Worm (Caenorhabditis elegans) whole organism, early embryonic: ENCODE measurements around the gene srw-40.

ENCODE experiments used
- B0310.2 ChIP-seq: sonication (generic microtip); optimal IDR thresholded peaks from 2 replicates; lab custom pipeline; 2016; ENCODE audit warnings: mild to moderate bottlenecking, missing genetic modification characterization, missing compliant biosample characterization
- F13C5.2 ChIP-seq: sonication (generic microtip); optimal IDR thresholded peaks from 2 replicates; lab custom pipeline; 2017; ENCODE audit warnings: mild to moderate bottlenecking, missing genetic modification characterization, inconsistent platforms, missing compliant biosample characterization
- aly-1 ChIP-seq: sonication (generic microtip); optimal IDR thresholded peaks from 2 replicates; lab custom pipeline; 2016; ENCODE audit warnings: missing genetic modification characterization, missing compliant biosample characterization
- ama-1 ChIP-seq: fragments of 150-350 bp; optimal IDR thresholded peaks from 2 replicates; lab custom pipeline; 2014
- ceh-13 ChIP-seq: fragments of 200-800 bp; sonication (Bioruptor generic); optimal IDR thresholded peaks from 2 replicates; lab custom pipeline; 2018; ENCODE audit warnings: mild to moderate bottlenecking, missing genetic modification characterization, missing compliant biosample characterization
- ceh-36 ChIP-seq: sonication (generic microtip); optimal IDR thresholded peaks from 2 replicates; lab custom pipeline; 2016; ENCODE audit warnings: missing genetic modification characterization, inconsistent platforms, missing compliant biosample characterization
- ets-7 ChIP-seq: sonication (generic microtip); optimal IDR thresholded peaks from 2 replicates; lab custom pipeline; 2016; ENCODE audit warnings: missing genotype, missing genetic modification characterization, missing compliant biosample characterization
- flt-1 ChIP-seq: fragments of 200-800 bp; sonication (Bioruptor generic); IDR thresholded peaks from 2 replicates; pipeline ENCODE4 v1.3.6; 2022; ENCODE audit warnings: missing genetic modification characterization, missing compliant biosample characterization
- hmbx-1 ChIP-seq: sonication (generic microtip); optimal IDR thresholded peaks from 2 replicates; lab custom pipeline; 2016; ENCODE audit warnings: mild to moderate bottlenecking, missing genetic modification characterization, missing compliant biosample characterization
- hmg-4 ChIP-seq: fragments of 200-800 bp; sonication (Bioruptor generic); optimal IDR thresholded peaks from 2 replicates; lab custom pipeline; 2018; ENCODE audit warnings: mild to moderate bottlenecking, missing genetic modification characterization, missing compliant biosample characterization
- pes-1 ChIP-seq: fragments of 200-800 bp; sonication (Bioruptor generic); IDR thresholded peaks from 2 replicates; pipeline ENCODE4 v1.3.6; 2022; ENCODE audit warnings: missing genetic modification reagents, missing genetic modification characterization, missing compliant biosample characterization
- scrt-1 ChIP-seq: fragments of 200-800 bp; sonication (Bioruptor generic); IDR thresholded peaks from 2 replicates; pipeline ENCODE4 v1.3.6; 2022; ENCODE audit warnings: missing genetic modification characterization, missing compliant biosample characterization
- sea-1 ChIP-seq: fragments of 200-800 bp; sonication (Bioruptor generic); conservative IDR thresholded peaks from 2 replicates; pipeline ENCODE4 v1.3.6; 2022; ENCODE audit warnings: missing genetic modification characterization, missing compliant biosample characterization
- tbx-11 ChIP-seq: fragments of 200-800 bp; sonication (Bioruptor generic); IDR thresholded peaks from 2 replicates; pipeline ENCODE4 v1.3.6; 2022; ENCODE audit warnings: missing genetic modification characterization, missing compliant biosample characterization
- tbx-37 ChIP-seq: fragments of 200-800 bp; sonication (Bioruptor generic); conservative IDR thresholded peaks from 2 replicates; pipeline ENCODE4 v1.3.6; 2022; ENCODE audit warnings: missing genetic modification reagents, missing genetic modification characterization, missing compliant biosample characterization
- tra-4 ChIP-seq: sonication (generic microtip); optimal IDR thresholded peaks from 2 replicates; lab custom pipeline; 2017; ENCODE audit warnings: missing genetic modification characterization, missing compliant biosample characterization

srw-40 gene

ce11 chrII:4284305-4285193 is 31.4 kb downstream of the srw-40 start:
- TF ChIP-seq sea-1 (GFP tag; lab: Robert Waterston, UW), result no peak
- no peak for TF ChIP-seq hmbx-1
- no peak for TF ChIP-seq ets-7 (tag; lab: Kevin White, UChicago)
- TF ChIP-seq scrt-1 (GFP tag; lab: Robert Waterston, UW), result no peak
- TF ChIP-seq aly-1 (tag; lab: Kevin White, UChicago), result no peak
- TF ChIP-seq ceh-13, result no peak
- TF ChIP-seq ceh-36 (tag; lab: Kevin White, UChicago), result no peak

ce11 chrII:4281743-4282142 is 34.2 kb downstream of the srw-40 start, which contains the start of gene C01F1.5:
Gene C01F1.5, minus strand, starts transcription at chrII:4281845.
- TF ChIP-seq tbx-37 (GFP tag; lab: Robert Waterston, UW), result no peak
- TF ChIP-seq F13C5.2 (tag; lab: Kevin White, UChicago), result no peak
- no peak for TF ChIP-seq scrt-1 (GFP tag; lab: Robert Waterston, UW)
- TF ChIP-seq ceh-13, result no peak
- no peak for TF ChIP-seq B0310.2 (tag; lab: Kevin White, UChicago)
- no peak for TF ChIP-seq sea-1 (GFP tag; lab: Robert Waterston, UW)
- no peak for TF ChIP-seq pes-1 (GFP tag; lab: Robert Waterston, UW)
- no peak for TF ChIP-seq flt-1 (GFP tag; lab: Robert Waterston, UW)
- TF ChIP-seq tra-4 (tag; lab: Kevin White, UChicago), result no peak
- TF ChIP-seq ceh-36 (tag; lab: Kevin White, UChicago), result no peak
- TF ChIP-seq ets-7 (tag; lab: Kevin White, UChicago), result no peak
- no peak for TF ChIP-seq hmg-4 (GFP tag; lab: Kevin White, UChicago)
- no peak for TF ChIP-seq hmbx-1
- TF ChIP-seq aly-1 (tag; lab: Kevin White, UChicago), result no peak

ce11 chrII:4277639-4278038 is 38.3 kb downstream of the srw-40 start:
- TF ChIP-seq hmbx-1 (no peak), aly-1 (tag; lab: Kevin White, UChicago) (no peak), tra-4 (tag; lab: Kevin White, UChicago) (no peak), ama-1 (no peak), hmg-4 (GFP tag; lab: Kevin White, UChicago) (no peak), ceh-36 (tag; lab: Kevin White, UChicago) (peak; percentile 93)

ce11 chrII:4276924-4277323 is 39.0 kb downstream of the srw-40 start:
- TF ChIP-seq sea-1 (GFP tag; lab: Robert Waterston, UW) (no peak), ceh-36 (tag; lab: Kevin White, UChicago) (no peak), F13C5.2 (tag; lab: Kevin White, UChicago) (no peak), tbx-11 (GFP tag; lab: Robert Waterston, UW) (no peak)

DNA sequence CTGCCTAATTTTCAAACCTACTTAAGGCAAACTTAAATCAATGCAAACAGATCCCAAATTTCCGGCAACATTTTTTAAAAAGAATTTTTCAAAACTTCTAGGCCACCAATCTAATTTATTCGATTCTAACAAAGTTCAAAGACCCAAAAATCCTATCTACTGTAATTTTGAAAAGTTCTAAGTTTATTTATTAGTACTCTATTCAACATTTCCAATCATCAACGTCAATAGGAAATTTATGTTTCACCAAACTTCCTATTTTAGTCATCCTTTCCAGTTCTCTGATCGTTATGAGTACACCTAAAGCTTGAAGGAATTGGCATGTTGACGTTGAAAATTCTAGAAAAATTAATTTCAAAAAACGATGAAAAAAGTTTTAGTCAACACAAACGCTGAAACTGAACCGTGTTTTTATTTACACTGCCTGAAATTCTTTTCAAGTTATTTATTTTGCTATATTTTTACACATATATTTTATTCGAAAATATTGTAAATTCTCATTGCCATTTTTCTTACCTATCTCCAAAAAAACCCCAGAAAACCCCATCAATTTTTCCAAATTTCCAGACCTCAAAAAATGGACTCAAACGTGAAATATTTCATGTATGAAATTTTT is 40.2 kb downstream of the srw-40 start, which contains the start of gene npr-42:
Gene npr-42 (plus strand): TSS at position 566 of the 616 bp plus-strand sequence.
- no peak for TF ChIP-seq ceh-36 (tag; lab: Kevin White, UChicago)
- no peak for TF ChIP-seq tbx-37 (GFP tag; lab: Robert Waterston, UW)
- TF ChIP-seq ets-7 (tag; lab: Kevin White, UChicago), result no peak
- no peak for TF ChIP-seq pes-1 (GFP tag; lab: Robert Waterston, UW)

DNA sequence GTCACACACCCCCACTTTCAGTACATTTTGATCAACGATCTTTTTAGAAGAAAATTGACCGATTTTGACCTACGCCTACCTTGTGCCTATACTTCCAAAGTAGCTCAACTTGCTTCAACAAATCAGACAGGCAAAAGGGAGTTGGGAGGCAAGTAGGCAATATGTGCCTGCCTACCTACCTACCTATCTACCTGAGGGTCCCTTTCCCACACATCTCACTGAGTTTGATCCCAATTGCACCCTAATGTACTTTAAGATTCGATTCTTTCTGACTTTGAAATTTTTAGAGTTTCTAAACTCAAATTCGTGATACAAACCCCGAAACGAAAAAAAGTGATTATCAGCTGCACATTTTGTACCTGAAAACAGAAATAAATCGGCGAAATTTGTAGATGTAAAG is 48.2 kb downstream of the srw-40 start:
- TF ChIP-seq ama-1 (no peak), sea-1 (GFP tag; lab: Robert Waterston, UW) (no peak), pes-1 (GFP tag; lab: Robert Waterston, UW) (no peak), flt-1 (GFP tag; lab: Robert Waterston, UW) (no peak), tbx-37 (GFP tag; lab: Robert Waterston, UW) (no peak), ets-7 (tag; lab: Kevin White, UChicago) (no peak), tbx-11 (GFP tag; lab: Robert Waterston, UW) (no peak), scrt-1 (GFP tag; lab: Robert Waterston, UW) (no peak)
